Worm (Caenorhabditis elegans) whole organism, L1 larva: ENCODE data around the gene kin-36.
A peak's percentile ranks its signal among the peaks of the same experiment; 100 is the strongest.

Experiments used
- ceh-8 ChIP-seq: fragments of 200-800 bp; sonication (Bioruptor generic); optimal IDR thresholded peaks from 2 replicates; lab custom pipeline; 2018; ENCODE audit warnings: mild to moderate bottlenecking, missing genetic modification characterization, moderate library complexity, missing compliant biosample characterization
- dpl-1 ChIP-seq, 3 experiments: fragments of 150-350 bp in 2 of 3; sonication (generic microtip) in 1 of 3; optimal IDR thresholded peaks; 2 replicates each; lab custom pipeline; 2014 to 2017; ENCODE audit warnings: missing biosample characterization in 3 of 3, missing genetic modification characterization in 3 of 3, missing genetic modification reagents in 3 of 3
- fkh-10 ChIP-seq: sonication (generic microtip); optimal IDR thresholded peaks from 2 replicates; lab custom pipeline; 2017; ENCODE audit warnings: missing biosample characterization, missing genetic modification reagents, missing genetic modification characterization
- fkh-4 ChIP-seq: sonication (generic microtip); optimal IDR thresholded peaks from 2 replicates; lab custom pipeline; 2016; ENCODE audit warnings: missing compliant biosample characterization, missing genetic modification characterization, borderline replicate concordance
- lin-35 ChIP-seq, 2 experiments: fragments of 150-350 bp; optimal IDR thresholded peaks; 2 replicates each; lab custom pipeline; 2014; ENCODE audit warnings: missing biosample characterization in 2 of 2, missing genetic modification characterization in 2 of 2, missing genetic modification reagents in 2 of 2
- lir-3 ChIP-seq: sonication (generic microtip); optimal IDR thresholded peaks from 2 replicates; lab custom pipeline; 2016; ENCODE audit warnings: mild to moderate bottlenecking, missing genetic modification characterization, moderate library complexity, missing compliant biosample characterization; ENCODE audit not compliant: poor library complexity
- nhr-90 ChIP-seq: sonication (generic microtip); optimal IDR thresholded peaks from 2 replicates; lab custom pipeline; 2016; ENCODE audit warnings: mild to moderate bottlenecking, missing genetic modification characterization, missing compliant biosample characterization; ENCODE audit not compliant: poor library complexity
- rnt-1 ChIP-seq: sonication (generic microtip); optimal IDR thresholded peaks from 2 replicates; lab custom pipeline; 2016; ENCODE audit warnings: mild to moderate bottlenecking, missing genetic modification characterization, moderate library complexity, missing compliant biosample characterization
- snu-23 ChIP-seq: sonication (generic microtip); optimal IDR thresholded peaks from 2 replicates; lab custom pipeline; 2016; ENCODE audit warnings: missing genetic modification characterization, missing compliant biosample characterization
- swsn-7 ChIP-seq: sonication (generic microtip); optimal IDR thresholded peaks from 2 replicates; lab custom pipeline; 2016; ENCODE audit warnings: missing genetic modification characterization, missing compliant biosample characterization
- unc-98 ChIP-seq: fragments of 200-800 bp; sonication (Bioruptor generic); IDR thresholded peaks from 2 replicates; pipeline ENCODE4 v1.3.6; 2022; ENCODE audit warnings: missing genetic modification characterization, missing compliant biosample characterization

kin-36 gene

DNA sequence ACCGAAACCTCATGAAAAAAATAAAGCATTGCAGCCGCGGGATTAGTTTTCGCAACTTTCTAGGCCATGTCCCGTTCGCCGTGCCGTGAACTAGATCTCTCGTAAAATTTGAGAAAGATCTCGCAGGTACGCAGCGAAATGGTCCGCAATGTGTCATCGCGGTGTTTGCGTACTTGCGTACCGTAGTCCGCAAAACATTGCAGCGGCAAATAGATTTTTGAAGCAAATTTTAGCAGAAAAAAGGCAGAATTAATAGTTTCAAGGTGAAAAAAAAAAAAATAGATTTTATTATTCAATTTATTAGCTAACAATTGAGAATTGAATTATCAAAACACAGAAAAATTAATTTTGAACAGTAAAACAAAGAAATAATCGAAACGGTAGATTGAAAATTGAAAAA lies 49.1 kb downstream of the kin-36 start (continued):
- peak; percentile 84 for TF ChIP-seq lir-3
- peak; percentile 90 for TF ChIP-seq rnt-1 (tag; lab: Kevin White, UChicago)
- peak; percentile 89 for TF ChIP-seq snu-23 (GFP tag; lab: Kevin White, UChicago)
- TF ChIP-seq fkh-4 (tag; lab: Kevin White, UChicago): peak; percentile 82
- peak; percentile 90 for TF ChIP-seq swsn-7 (tag; lab: Kevin White, UChicago)
- peak; percentile 9 to 67 for TF ChIP-seq lin-35 (GFP tag; optimal IDR thresholded peaks at IDR 0.05; lab: Kevin White, UChicago)
- peak; percentile 82 for TF ChIP-seq ceh-8
- TF ChIP-seq nhr-90 (tag; lab: Kevin White, UChicago): peak; percentile 94
- TF ChIP-seq fkh-10: peak; percentile 4
- TF ChIP-seq dpl-1 (GFP tag; optimal IDR thresholded peaks at IDR 0.05; lab: Kevin White, UChicago): peak; percentile 58 to 73 (median 73)
- TF ChIP-seq unc-98: peak; percentile 99
